Fruit fly (Drosophila melanogaster) whole organism: ENCODE data around the gene CG5112.

Experiments used
- CG8478 ChIP-seq: fragments of >200 bp; optimal IDR thresholded peaks from 2 replicates; lab custom pipeline; 2018; ENCODE audit warnings: inconsistent platforms
- Dll ChIP-seq: fragments of >200 bp; optimal IDR thresholded peaks from 2 replicates; lab custom pipeline; 2017
- EcR ChIP-seq, 2 experiments: fragments of >200 bp; optimal IDR thresholded peaks; 2 replicates each; lab custom pipeline; 2017; ENCODE audit warnings: missing biosample characterization in 2 of 2, missing genetic modification characterization in 2 of 2, missing genetic modification reagents in 2 of 2
- pan ChIP-seq: fragments of >200 bp; optimal IDR thresholded peaks from 2 replicates; lab custom pipeline; 2017
- psq ChIP-seq: fragments of >200 bp; optimal IDR thresholded peaks from 2 replicates; lab custom pipeline; 2017
- usp ChIP-seq: fragments of >200 bp; optimal IDR thresholded peaks from 2 replicates; lab custom pipeline; 2017; ENCODE audit warnings: missing biosample characterization, missing genetic modification characterization, mixed read lengths

The CG5112 gene

dm6 chr3R:25490778-25491664, at the start of gene CG5112, which contains the start of gene Gnpat:
CG5112 (plus strand) TSS chr3R:25491460.
Gnpat (minus strand) TSS chr3R:25490936.
- TF ChIP-seq CG8478 (lab: Kevin White, UChicago) (no peak), pan (no peak), psq (lab: Kevin White, UChicago) (no peak), EcR (GFP tag; optimal IDR thresholded peaks at IDR 0.05; lab: Kevin White, UChicago) (no peak), Dll (no peak), usp (GFP tag; lab: Kevin White, UChicago) (no peak)

DNA sequence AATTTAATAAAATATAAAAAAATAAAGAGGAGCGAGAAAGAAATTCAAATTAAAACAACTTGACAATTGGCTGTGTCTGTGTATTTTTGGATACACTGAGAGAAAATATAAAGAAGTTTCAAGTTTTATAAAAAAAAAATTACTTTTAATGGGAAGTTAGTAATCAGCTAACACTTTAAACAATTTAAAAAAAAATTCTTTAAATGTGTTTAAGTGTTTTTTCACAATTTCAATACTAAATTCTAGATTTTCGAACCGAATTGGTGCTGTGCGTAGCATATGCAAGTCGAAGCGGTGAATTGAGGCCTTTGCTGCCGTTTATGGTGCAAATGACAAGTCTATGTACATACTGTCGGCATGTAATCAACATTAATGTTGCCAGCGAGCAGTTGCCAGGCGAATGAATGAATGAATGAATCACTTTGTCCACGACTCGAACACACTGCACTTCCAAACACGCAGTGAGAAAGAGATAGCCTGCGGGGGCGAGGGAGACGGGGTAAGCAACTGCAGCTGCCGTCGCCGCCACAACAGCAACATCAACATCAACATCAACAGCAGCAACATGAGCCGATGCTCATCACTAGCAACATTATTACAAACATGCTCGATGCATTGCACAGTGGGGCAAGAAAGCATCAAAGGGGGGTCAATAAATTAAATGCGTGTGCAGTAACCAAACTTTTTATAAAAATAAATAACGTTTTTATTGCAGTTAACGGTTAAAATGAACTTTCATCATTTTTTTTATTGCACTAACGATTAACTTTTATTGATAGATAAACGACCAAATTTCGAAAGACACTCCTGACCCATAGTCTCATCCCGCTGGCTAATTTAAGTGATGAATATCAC, 45.5 kb upstream of the CG5112 start:
- no peak for TF ChIP-seq psq (lab: Kevin White, UChicago)
- no peak for TF ChIP-seq Dll
- TF ChIP-seq EcR (GFP tag; optimal IDR thresholded peaks at IDR 0.05; lab: Kevin White, UChicago) = no peak
- TF ChIP-seq CG8478 (lab: Kevin White, UChicago) = no peak
- no peak for TF ChIP-seq pan
- no peak for TF ChIP-seq usp (GFP tag; lab: Kevin White, UChicago)

DNA sequence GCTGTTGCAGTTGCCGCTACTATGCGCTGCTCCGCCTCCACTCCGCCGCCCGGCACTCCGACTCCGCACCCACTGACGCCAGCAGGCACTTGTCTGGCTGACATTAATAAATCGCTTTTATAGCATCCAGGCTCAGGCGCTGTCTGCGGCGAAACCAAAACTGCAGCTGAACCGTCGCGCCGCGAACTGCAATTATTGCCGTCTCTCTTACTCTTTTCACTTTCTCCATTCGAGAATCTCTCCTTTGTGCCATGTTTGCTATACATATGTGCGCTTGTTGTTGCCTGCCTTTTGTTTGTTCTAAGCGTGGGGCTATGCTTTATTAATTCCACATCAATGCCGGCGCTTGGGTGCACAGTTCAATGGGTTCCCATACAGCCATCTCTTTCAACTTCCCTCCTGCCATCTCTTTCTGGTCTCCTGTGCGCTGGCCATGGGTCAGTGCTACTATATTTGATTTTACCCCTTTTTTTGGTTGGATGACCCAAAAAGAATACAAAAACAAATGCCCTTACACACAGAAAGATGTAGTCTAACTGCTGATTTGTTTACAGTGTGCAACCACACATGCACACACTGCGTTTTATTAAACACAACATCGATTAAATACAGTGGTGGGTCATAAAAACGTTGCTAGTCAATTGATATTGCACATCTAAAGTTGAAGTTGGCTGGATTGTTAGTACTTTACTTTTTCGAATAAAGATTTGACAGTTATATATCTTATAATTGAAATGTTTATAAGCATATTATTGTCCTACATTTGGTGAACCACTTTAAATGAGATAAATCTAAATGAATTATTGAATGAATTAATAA, 44.6 kb upstream of the CG5112 start:
- TF ChIP-seq pan = no peak
- TF ChIP-seq usp (GFP tag; lab: Kevin White, UChicago) = no peak
- no peak for TF ChIP-seq Dll
- no peak for TF ChIP-seq EcR (GFP tag; optimal IDR thresholded peaks at IDR 0.05; lab: Kevin White, UChicago)
- no peak for TF ChIP-seq psq (lab: Kevin White, UChicago)
- TF ChIP-seq CG8478 (lab: Kevin White, UChicago) = no peak

dm6 chr3R:25447451-25447850, 43.8 kb upstream of the CG5112 start:
- no peak for TF ChIP-seq EcR (GFP tag; optimal IDR thresholded peaks at IDR 0.05; lab: Kevin White, UChicago)
- TF ChIP-seq usp (GFP tag; lab: Kevin White, UChicago) = no peak
- TF ChIP-seq pan = no peak
- TF ChIP-seq Dll = no peak
- no peak for TF ChIP-seq psq (lab: Kevin White, UChicago)
- TF ChIP-seq CG8478 (lab: Kevin White, UChicago) = no peak

DNA sequence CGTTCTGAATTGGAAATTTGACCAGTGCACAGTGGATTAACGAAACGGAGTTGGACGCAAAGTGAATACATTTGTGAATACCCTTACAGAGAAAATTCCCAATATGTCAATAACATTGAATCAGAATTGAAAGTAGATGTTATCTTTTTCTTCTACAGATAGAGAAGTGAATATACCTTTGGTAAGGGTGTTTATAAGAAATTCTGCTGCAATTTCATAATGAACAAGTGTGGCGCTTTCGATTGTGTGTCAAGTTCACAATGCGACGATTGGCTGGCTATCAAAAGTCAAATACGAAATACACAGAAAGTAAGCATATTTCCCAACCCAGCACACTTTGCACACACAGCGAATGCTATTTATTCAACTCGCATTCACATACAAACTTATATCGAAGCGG, 42.9 kb upstream of the CG5112 start:
- no peak for TF ChIP-seq usp (GFP tag; lab: Kevin White, UChicago)
- no peak for TF ChIP-seq EcR (GFP tag; optimal IDR thresholded peaks at IDR 0.05; lab: Kevin White, UChicago)
- TF ChIP-seq Dll = no peak
- TF ChIP-seq pan = no peak
- no peak for TF ChIP-seq psq (lab: Kevin White, UChicago)
- no peak for TF ChIP-seq CG8478 (lab: Kevin White, UChicago)

- no peak for TF ChIP-seq EcR (GFP tag; optimal IDR thresholded peaks at IDR 0.05; lab: Kevin White, UChicago)
- no peak for TF ChIP-seq usp (GFP tag; lab: Kevin White, UChicago)
- TF ChIP-seq Dll = no peak
- TF ChIP-seq CG8478 (lab: Kevin White, UChicago) = no peak
- TF ChIP-seq pan = no peak
- no peak for TF ChIP-seq psq (lab: Kevin White, UChicago)
Observed at dm6 chr3R:25448737-25449136, 42.5 kb upstream of the CG5112 start.

DNA sequence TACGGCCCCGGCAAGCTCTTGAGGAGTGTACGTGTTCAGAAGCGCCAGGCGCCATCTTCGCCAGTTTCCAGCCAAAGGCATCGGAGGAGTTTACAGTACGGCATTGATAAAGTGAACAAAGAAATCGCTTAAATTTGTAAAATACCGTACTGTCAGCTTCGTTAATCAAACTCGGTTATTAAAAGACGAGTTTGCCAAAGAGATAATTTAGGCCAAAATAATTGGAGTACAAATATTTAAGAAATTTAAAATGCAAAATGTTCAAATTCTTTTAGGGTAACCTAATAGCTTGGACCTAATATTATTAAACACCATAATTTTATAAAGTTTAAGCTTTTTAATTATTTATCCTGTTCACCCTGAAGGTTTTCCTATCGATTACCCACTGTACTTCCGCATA, 39.4 kb upstream of the CG5112 start:
- no peak for TF ChIP-seq EcR (GFP tag; optimal IDR thresholded peaks at IDR 0.05; lab: Kevin White, UChicago)
- no peak for TF ChIP-seq CG8478 (lab: Kevin White, UChicago)
- no peak for TF ChIP-seq usp (GFP tag; lab: Kevin White, UChicago)
- no peak for TF ChIP-seq pan
- no peak for TF ChIP-seq Dll
- no peak for TF ChIP-seq psq (lab: Kevin White, UChicago)

dm6 chr3R:25453150-25453680, 38.0 kb upstream of the CG5112 start:
- no peak for TF ChIP-seq pan

dm6 chr3R:25457097-25457496, 34.2 kb upstream of the CG5112 start:
- TF ChIP-seq Dll = no peak
- TF ChIP-seq pan = no peak
- TF ChIP-seq usp (GFP tag; lab: Kevin White, UChicago) = no peak
- TF ChIP-seq CG8478 (lab: Kevin White, UChicago) = no peak
- TF ChIP-seq EcR (GFP tag; optimal IDR thresholded peaks at IDR 0.05; lab: Kevin White, UChicago) = no peak
- TF ChIP-seq psq (lab: Kevin White, UChicago) = no peak

dm6 chr3R:25459200-25459809, 32.0 kb upstream of the CG5112 start:
- TF ChIP-seq usp (GFP tag; lab: Kevin White, UChicago) (no peak), Dll (no peak), psq (lab: Kevin White, UChicago) (no peak), EcR (GFP tag; optimal IDR thresholded peaks at IDR 0.05; lab: Kevin White, UChicago) (no peak), CG8478 (lab: Kevin White, UChicago) (no peak), pan (no peak)

dm6 chr3R:25460650-25461049, 30.6 kb upstream of the CG5112 start:
- TF ChIP-seq pan = no peak
- no peak for TF ChIP-seq EcR (GFP tag; optimal IDR thresholded peaks at IDR 0.05; lab: Kevin White, UChicago)
- TF ChIP-seq usp (GFP tag; lab: Kevin White, UChicago) = no peak
- TF ChIP-seq CG8478 (lab: Kevin White, UChicago) = no peak
- TF ChIP-seq psq (lab: Kevin White, UChicago) = no peak
- TF ChIP-seq Dll = no peak
